Worm (Caenorhabditis elegans) whole organism, L4 larva: ENCODE results near the gene cri-2.

Source experiments
- D1046.2 ChIP-seq: fragments of 200-800 bp; sonication (Bioruptor generic); IDR thresholded peaks from 2 replicates; pipeline ENCODE4 v1.3.6; 2022; ENCODE audit warnings: missing genetic modification characterization, missing compliant biosample characterization
- T20F7.1 ChIP-seq: fragments of 200-800 bp; sonication (Bioruptor generic); optimal IDR thresholded peaks from 2 replicates; lab custom pipeline; 2018; ENCODE audit warnings: mild to moderate bottlenecking, missing genetic modification characterization, missing compliant biosample characterization
- aha-1 ChIP-seq: fragments of 150-350 bp; peaks from one replicate; lab custom pipeline; 2014; ENCODE audit warnings: missing biosample characterization, missing genetic modification characterization
- aly-2 ChIP-seq: sonication (generic microtip); optimal IDR thresholded peaks from 2 replicates; lab custom pipeline; 2018; ENCODE audit warnings: missing biosample characterization, missing genetic modification characterization
- ama-1 ChIP-seq: fragments of 150-350 bp; optimal IDR thresholded peaks from 2 replicates; lab custom pipeline; 2014; ENCODE audit warnings: inconsistent platforms, mixed read lengths
- ceh-20 ChIP-seq: fragments of 200-800 bp; sonication (Bioruptor generic); IDR thresholded peaks from 2 replicates; pipeline ENCODE4 v1.3.6; 2022; ENCODE audit warnings: missing genetic modification reagents, missing genetic modification characterization, missing compliant biosample characterization
- ceh-44 ChIP-seq: fragments of 200-800 bp; sonication (Bioruptor generic); IDR thresholded peaks from 2 replicates; pipeline ENCODE4 v1.3.6; 2022; ENCODE audit warnings: missing genetic modification reagents, missing genetic modification characterization, missing compliant biosample characterization
- ctbp-1 ChIP-seq: fragments of 200-800 bp; sonication (Bioruptor generic); IDR thresholded peaks from 2 replicates; pipeline ENCODE4 v1.3.6; 2022; ENCODE audit warnings: missing genetic modification reagents, missing genetic modification characterization, missing compliant biosample characterization
- daf-16 ChIP-seq, 3 experiments: sonication (generic microtip); optimal IDR thresholded peaks; 2 replicates each; lab custom pipeline; 2016 to 2017; ENCODE audit warnings: missing genetic modification characterization in 3 of 3, missing genetic modification reagents in 3 of 3, mild to moderate bottlenecking in 2 of 3, missing compliant biosample characterization in 2 of 3, missing biosample characterization in 1 of 3, moderate library complexity in 1 of 3
- dmd-6 ChIP-seq: fragments of 200-800 bp; sonication (Bioruptor generic); IDR thresholded peaks from 2 replicates; pipeline ENCODE4 v1.3.6; 2022; ENCODE audit warnings: missing genetic modification reagents, missing genetic modification characterization, missing compliant biosample characterization
- dmd-8 ChIP-seq: fragments of 200-800 bp; sonication (Bioruptor generic); IDR thresholded peaks from 2 replicates; pipeline ENCODE4 v1.3.6; 2022; ENCODE audit warnings: missing genetic modification characterization, missing compliant biosample characterization
- dve-1 ChIP-seq: sonication (generic microtip); optimal IDR thresholded peaks from 2 replicates; lab custom pipeline; 2017; ENCODE audit warnings: antibody characterized with exemption, mild to moderate bottlenecking, missing genetic modification characterization, missing compliant biosample characterization; ENCODE audit not compliant: insufficient read depth
- egl-27 ChIP-seq: sonication (generic microtip); optimal IDR thresholded peaks from 3 replicates; lab custom pipeline; 2017; ENCODE audit warnings: missing biosample characterization, missing genetic modification reagents, missing genetic modification characterization
- hlh-11 ChIP-seq: fragments of 200-800 bp; sonication (Bioruptor generic); optimal IDR thresholded peaks from 2 replicates; lab custom pipeline; 2018; ENCODE audit warnings: mild to moderate bottlenecking, missing genetic modification characterization, missing compliant biosample characterization
- hlh-30 ChIP-seq: sonication (generic microtip); optimal IDR thresholded peaks from 2 replicates; lab custom pipeline; 2017; ENCODE audit warnings: antibody characterized with exemption, mild to moderate bottlenecking, missing genetic modification characterization, missing compliant biosample characterization; ENCODE audit not compliant: insufficient read depth
- hmg-1.1 ChIP-seq: fragments of 200-800 bp; sonication (Bioruptor generic); IDR thresholded peaks from 2 replicates; pipeline ENCODE4 v1.3.6; 2022; ENCODE audit warnings: missing genetic modification reagents, missing genetic modification characterization, missing compliant biosample characterization
- lin-13 ChIP-seq: fragments of 150-350 bp; optimal IDR thresholded peaks from 2 replicates; lab custom pipeline; 2014; ENCODE audit warnings: missing biosample characterization, missing genetic modification reagents, missing genetic modification characterization
- lin-38 ChIP-seq: fragments of 200-800 bp; sonication (Bioruptor generic); IDR thresholded peaks from 2 replicates; pipeline ENCODE4 v1.3.6; 2022; ENCODE audit warnings: missing genetic modification reagents, missing genetic modification characterization, missing compliant biosample characterization
- lin-39 ChIP-seq: fragments of 150-350 bp; optimal IDR thresholded peaks from 2 replicates; lab custom pipeline; 2014; ENCODE audit warnings: missing biosample characterization, missing genetic modification reagents, missing genetic modification characterization
- lsy-2 ChIP-seq, 2 experiments: fragments of 150-350 bp in 1 of 2; sonication (generic microtip) in 1 of 2; optimal IDR thresholded peaks; 2 replicates each; lab custom pipeline; 2014 to 2017; ENCODE audit warnings: missing biosample characterization in 2 of 2, missing genetic modification characterization in 2 of 2
- madf-5 ChIP-seq, 2 experiments: fragments of 200-800 bp; sonication (Bioruptor generic); IDR thresholded peaks; 2 replicates each; pipeline ENCODE4 v1.3.6; 2022; ENCODE audit warnings: missing compliant biosample characterization in 2 of 2, missing genetic modification characterization in 2 of 2
- madf-9 ChIP-seq: fragments of 200-800 bp; sonication (Bioruptor generic); conservative IDR thresholded peaks from 2 replicates; pipeline ENCODE4 v1.3.6; 2022; ENCODE audit warnings: missing genetic modification reagents, missing genetic modification characterization, missing compliant biosample characterization
- mes-2 ChIP-seq: sonication (generic microtip); optimal IDR thresholded peaks from 2 replicates; lab custom pipeline; 2016; ENCODE audit warnings: missing genotype, mild to moderate bottlenecking, missing genetic modification characterization, missing compliant biosample characterization; ENCODE audit not compliant: poor library complexity, severe bottlenecking
- mxl-2 ChIP-seq: fragments of 200-800 bp; sonication (Bioruptor generic); conservative IDR thresholded peaks from 2 replicates; pipeline ENCODE4 v1.3.6; 2022; ENCODE audit warnings: missing genetic modification reagents, missing genetic modification characterization, missing compliant biosample characterization
- mxl-3 ChIP-seq: fragments of 200-800 bp; sonication (Bioruptor generic); optimal IDR thresholded peaks from 2 replicates; lab custom pipeline; 2018; ENCODE audit warnings: mild to moderate bottlenecking, missing genetic modification characterization, missing compliant biosample characterization
- nhr-10 ChIP-seq: fragments of 150-350 bp; optimal IDR thresholded peaks from 2 replicates; lab custom pipeline; 2014; ENCODE audit warnings: missing biosample characterization, missing genetic modification characterization
- nhr-28 ChIP-seq: fragments of 150-350 bp; optimal IDR thresholded peaks from 2 replicates; lab custom pipeline; 2014; ENCODE audit warnings: missing biosample characterization, missing genetic modification characterization
- nhr-6 ChIP-seq: fragments of 150-350 bp; optimal IDR thresholded peaks from 2 replicates; lab custom pipeline; 2014; ENCODE audit warnings: missing biosample characterization, missing genetic modification characterization
- php-3 ChIP-seq: fragments of 200-800 bp; sonication (Bioruptor generic); IDR thresholded peaks from 2 replicates; pipeline ENCODE4 v1.3.6; 2022; ENCODE audit warnings: missing genetic modification reagents, missing genetic modification characterization, missing compliant biosample characterization
- set-16 ChIP-seq: fragments of 200-800 bp; sonication (Bioruptor generic); IDR thresholded peaks from 2 replicates; pipeline ENCODE4 v1.3.6; 2022; ENCODE audit warnings: missing genetic modification reagents, missing genetic modification characterization, missing compliant biosample characterization
- tra-1 ChIP-seq: fragments of 200-800 bp; sonication (Bioruptor generic); IDR thresholded peaks from 2 replicates; pipeline ENCODE4 v1.3.6; 2022; ENCODE audit warnings: missing genetic modification reagents, missing genetic modification characterization, missing compliant biosample characterization
- unc-62 ChIP-seq, 3 experiments: fragments of 150-350 bp in 1 of 3; sonication (generic microtip); optimal IDR thresholded peaks in 2 of 3; peaks in 1 of 3; 1 replicate in 1 of 3; 2 replicates in 2 of 3; lab custom pipeline; 2014 to 2017; ENCODE audit warnings: missing biosample characterization in 3 of 3, missing genetic modification characterization in 3 of 3, missing genetic modification reagents in 3 of 3, missing genotype in 1 of 3
- zfp-3 ChIP-seq: fragments of 200-800 bp; sonication (Bioruptor generic); conservative IDR thresholded peaks from 2 replicates; pipeline ENCODE4 v1.3.6; 2022; ENCODE audit warnings: missing genetic modification reagents, missing genetic modification characterization, missing compliant biosample characterization

Gene cri-2

DNA sequence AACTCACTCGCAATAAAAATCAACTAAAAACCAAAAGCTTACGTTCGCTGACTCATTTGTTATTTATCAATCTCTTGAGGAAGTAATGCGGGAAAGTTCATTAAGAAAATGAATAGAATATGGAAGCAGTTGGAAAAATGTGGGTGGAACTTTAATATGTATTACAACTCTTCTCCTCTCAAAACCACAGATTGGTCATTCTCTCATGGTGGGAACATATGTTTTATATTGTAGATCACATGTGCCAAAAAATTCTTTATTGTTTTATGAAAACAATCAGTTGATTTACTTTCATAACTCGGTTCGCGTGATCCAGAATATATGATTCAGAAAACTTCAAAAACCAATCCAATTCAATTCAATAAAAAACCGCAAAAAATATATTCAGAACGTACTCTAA, 29.9 kb upstream of the cri-2 start:
- TF ChIP-seq set-16 (no peak), zfp-3 (no peak), ceh-20 (GFP tag; lab: Robert Waterston, UW) (no peak), ama-1 (no peak), nhr-10 (no peak)

DNA sequence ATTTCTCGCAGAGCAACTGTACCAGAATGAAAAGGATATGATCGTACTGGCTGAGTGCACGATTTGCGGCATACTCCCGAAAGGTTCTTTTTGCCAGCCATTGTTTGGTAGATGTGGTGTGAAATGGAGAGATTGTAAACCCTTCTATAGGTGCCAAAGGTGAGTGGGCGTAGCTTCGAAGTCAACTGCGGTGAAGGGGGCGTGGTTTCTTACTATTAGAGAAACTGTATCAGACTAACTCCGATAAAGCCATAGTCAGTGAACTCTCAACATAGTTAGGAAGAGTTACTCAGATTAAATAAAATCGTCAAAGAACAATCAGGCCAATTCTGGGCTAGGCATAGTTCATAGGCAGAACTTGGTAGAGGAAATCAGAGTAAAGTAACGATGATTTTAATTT, 24.3 kb upstream of the cri-2 start, which contains the start of gene F20D6.9:
Gene F20D6.9 (minus strand): TSS at position 101 of the 400 bp plus-strand sequence.
- TF ChIP-seq mes-2 (tag; lab: Kevin White, UChicago) (no peak), aha-1 (tag; lab: Kevin White, UChicago) (peak; percentile 26)

- no peak for TF ChIP-seq ctbp-1
These were observed 23.3 kb upstream of the cri-2 start for ce11 chrV:8178279-8178678.

ce11 chrV:8178914-8179542, 22.6 kb upstream of the cri-2 start, which contains the start of gene srp-7:
TSS of gene srp-7 (plus strand) at chrV:8179126.
- peak; percentile 89 for TF ChIP-seq lin-38 (GFP tag; lab: Robert Waterston, UW)
- TF ChIP-seq hlh-11: peak; percentile 35
- TF ChIP-seq lin-39 (tag; lab: Kevin White, UChicago): no peak
- TF ChIP-seq tra-1: no peak
- 0 out of 2 replicates have a peak, but pooled peaks have one; percentile 8 for TF ChIP-seq php-3
- TF ChIP-seq lin-13: peak; percentile 48
- TF ChIP-seq daf-16 (GFP tag; optimal IDR thresholded peaks at IDR 0.05; lab: Kevin White, UChicago): no peak
- TF ChIP-seq daf-16 (tag; optimal IDR thresholded peaks at IDR 0.05; lab: Kevin White, UChicago): peak; percentile 89
- TF ChIP-seq mxl-3 (GFP tag; lab: Kevin White, UChicago): peak; percentile 5
- TF ChIP-seq mxl-2 (GFP tag; lab: Robert Waterston, UW): no peak
- no peak for TF ChIP-seq egl-27 (tag; lab: Kevin White, UChicago)
- TF ChIP-seq ceh-44: peak; percentile 62; the same call in 1 of the 2 replicates
- TF ChIP-seq nhr-6: peak; percentile 62
- no peak for TF ChIP-seq nhr-10
- TF ChIP-seq dve-1 (tag; lab: Kevin White, UChicago): peak; percentile 64
- no peak for TF ChIP-seq madf-5 (GFP tag; IDR thresholded peaks at IDR 0.05; lab: Robert Waterston, UW)
- peak in 1 of 2 experiments; percentile 36 for TF ChIP-seq lsy-2 (tag; optimal IDR thresholded peaks at IDR 0.05; lab: Kevin White, UChicago)
- TF ChIP-seq hlh-30 (tag; lab: Kevin White, UChicago): peak; percentile 0
- no peak for TF ChIP-seq dmd-8 (GFP tag; lab: Robert Waterston, UW)
- TF ChIP-seq hmg-1.1 (GFP tag; lab: Robert Waterston, UW): peak; percentile 51; the same call in 1 of the 2 replicates
- peak; percentile 12 for TF ChIP-seq nhr-28 (tag; lab: Kevin White, UChicago)
- 0 out of 2 replicates have a peak, but pooled peaks have one; percentile 66 for TF ChIP-seq D1046.2 (GFP tag; lab: Robert Waterston, UW)
- TF ChIP-seq ceh-20 (GFP tag; lab: Robert Waterston, UW): 0 out of 2 replicates have a peak, but pooled peaks have one; percentile 15
- TF ChIP-seq madf-9 (GFP tag; lab: Robert Waterston, UW): 0 out of 2 replicates have a peak, but pooled peaks have one; percentile 25
- TF ChIP-seq dmd-6 (GFP tag; lab: Robert Waterston, UW): peak; percentile 47; the same call in 1 of the 2 replicates

- TF ChIP-seq lin-38 (GFP tag; lab: Robert Waterston, UW): peak; percentile 68
These were observed 20.9 kb upstream of the cri-2 start for ce11 chrV:8180745-8181144.

- TF ChIP-seq T20F7.1 (GFP tag; lab: Kevin White, UChicago) (no peak), aly-2 (tag; lab: Kevin White, UChicago) (no peak), unc-62 (GFP tag; optimal IDR thresholded peaks at IDR 0.05 in 1 of 2; lab: Kevin White, UChicago) (no peak), unc-62 (tag; optimal IDR thresholded peaks at IDR 0.05; lab: Kevin White, UChicago) (no peak), ama-1 (no peak), tra-1 (no peak)
These were observed 18.2 kb upstream of the cri-2 start, which contains the start of gene srp-8 for ce11 chrV:8183384-8183783. TSS of gene srp-8 (plus strand) at chrV:8183684.
